Fruit fly (Drosophila melanogaster) S2 (cell line): ENCODE measurements around the gene SCaMC.

Experiments used
- CG8478 ChIP-seq: fragments of >200 bp; optimal IDR thresholded peaks from 2 replicates; lab custom pipeline; 2018
- CTCF ChIP-seq, 2 experiments: fragments of >200 bp; optimal IDR thresholded peaks; 2 replicates each; lab custom pipeline; 2018

dm6 chr3L:12392758-12393157 is 21.9 kb downstream of the SCaMC start:
- TF ChIP-seq CG8478 (lab: Kevin White, UChicago) (no peak), CTCF (optimal IDR thresholded peaks at IDR 0.05; lab: Kevin White, UChicago) (no peak)
